Fruit fly (Drosophila melanogaster) whole organism: Measurements from ENCODE around the gene CG1440.

Experiments
- Dll ChIP-seq: fragments of >200 bp; optimal IDR thresholded peaks from 2 replicates; lab custom pipeline; 2017
- EcR ChIP-seq, 2 experiments: fragments of >200 bp; optimal IDR thresholded peaks; 2 replicates each; lab custom pipeline; 2017; ENCODE audit warnings: missing biosample characterization in 2 of 2, missing genetic modification characterization in 2 of 2, missing genetic modification reagents in 2 of 2
- psq ChIP-seq: fragments of >200 bp; optimal IDR thresholded peaks from 2 replicates; lab custom pipeline; 2017

DNA sequence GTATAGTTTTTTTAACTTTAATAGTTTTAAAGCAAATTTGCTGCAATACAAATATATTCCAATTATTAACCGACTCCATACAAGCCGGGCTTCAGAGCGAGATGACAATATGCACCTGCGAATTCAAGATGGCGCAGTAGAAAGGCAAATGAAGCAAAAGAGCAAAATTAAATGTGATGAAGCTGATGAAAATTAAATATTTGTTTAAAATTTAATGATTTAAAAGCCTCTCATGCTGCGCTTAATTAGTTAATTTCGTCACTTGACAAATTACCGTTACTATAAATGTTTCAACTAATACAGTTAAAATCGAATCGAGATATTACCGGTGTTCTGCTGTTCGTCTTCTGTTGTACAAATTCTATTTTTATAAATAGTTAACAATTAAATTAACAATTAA lies 52.2 kb downstream of the CG1440 start, which contains the start of gene CG33181:
- no peak for TF ChIP-seq EcR (GFP tag; optimal IDR thresholded peaks at IDR 0.05; lab: Kevin White, UChicago)
- no peak for TF ChIP-seq Dll
- no peak for TF ChIP-seq psq (lab: Kevin White, UChicago)
